Worm (Caenorhabditis elegans): ENCODE measurements around the gene irld-4.

DNA sequence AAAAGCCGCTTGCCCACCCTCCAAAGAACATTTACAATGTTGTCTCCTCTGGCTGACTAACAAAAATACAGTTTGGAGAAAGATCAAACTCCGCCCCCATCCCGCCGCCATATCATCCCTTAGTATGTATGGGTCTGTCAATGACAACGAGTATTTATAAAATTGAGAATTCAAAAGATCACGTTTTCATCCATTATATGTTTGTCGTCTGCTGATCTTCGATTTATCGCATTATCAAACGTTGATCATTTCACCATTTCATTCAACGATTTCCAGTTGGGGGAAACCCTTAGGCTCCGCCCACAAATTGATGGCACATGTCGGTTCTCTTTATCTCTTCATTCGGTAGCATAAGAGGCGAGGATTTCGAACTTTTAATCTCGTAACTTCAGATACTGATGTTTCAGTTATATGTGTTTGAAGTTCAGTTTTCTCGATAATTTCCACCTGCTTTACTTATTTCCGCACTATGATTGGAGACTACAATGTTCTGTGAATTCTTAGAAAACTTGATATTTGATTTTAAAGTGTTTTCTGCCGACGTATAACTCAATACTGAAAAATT, 18.6 kb upstream of the irld-4 start:
- TF ChIP-seq hnd-1 (tag; optimal IDR thresholded peaks at IDR 0.05) = no peak
- TF ChIP-seq ama-1 (optimal IDR thresholded peaks at IDR 0.05) = no peak
- no peak for TF ChIP-seq B0310.2 (tag; optimal IDR thresholded peaks at IDR 0.05)
- TF ChIP-seq tra-4 (tag; optimal IDR thresholded peaks at IDR 0.05) = no peak
- no peak for TF ChIP-seq hmg-4 (GFP tag; optimal IDR thresholded peaks at IDR 0.05)
- no peak for TF ChIP-seq flt-1 (GFP tag; IDR thresholded peaks at IDR 0.05)
- TF ChIP-seq tbx-11 (GFP tag; IDR thresholded peaks at IDR 0.05) = no peak
- no peak for TF ChIP-seq scrt-1 (GFP tag; IDR thresholded peaks at IDR 0.05)
- TF ChIP-seq pes-1 (GFP tag; IDR thresholded peaks at IDR 0.05) = no peak
- TF ChIP-seq aly-1 (tag; optimal IDR thresholded peaks at IDR 0.05) = no peak
- no peak for TF ChIP-seq tbx-37 (GFP tag; conservative IDR thresholded peaks at IDR 0.05)
- no peak for TF ChIP-seq ets-7 (tag; optimal IDR thresholded peaks at IDR 0.05)
